Worm (Caenorhabditis elegans) whole organism, young adult: ENCODE measurements around the gene rpn-3.

ENCODE experiments used
- B0261.1 ChIP-seq: sonication (generic microtip); optimal IDR thresholded peaks from 2 replicates; lab custom pipeline; 2016; ENCODE audit warnings: mild to moderate bottlenecking, missing genetic modification characterization, moderate library complexity, missing compliant biosample characterization
- C06A6.2 ChIP-seq: fragments of 200-800 bp; sonication (Bioruptor generic); conservative IDR thresholded peaks from 2 replicates; pipeline ENCODE4 v1.3.6; 2022; ENCODE audit warnings: missing genetic modification characterization, missing compliant biosample characterization
- D2030.7 ChIP-seq: fragments of 200-800 bp; sonication (Bioruptor generic); IDR thresholded peaks from 2 replicates; pipeline ENCODE4 v1.3.6; 2022; ENCODE audit warnings: missing genetic modification reagents, missing genetic modification characterization, missing compliant biosample characterization
- F10E7.11 ChIP-seq: sonication (generic microtip); optimal IDR thresholded peaks from 2 replicates; lab custom pipeline; 2017; ENCODE audit warnings: mild to moderate bottlenecking, missing genetic modification characterization, moderate library complexity, missing compliant biosample characterization
- F22D6.2 ChIP-seq: sonication (generic microtip); optimal IDR thresholded peaks from 2 replicates; lab custom pipeline; 2016; ENCODE audit warnings: mild to moderate bottlenecking, missing genetic modification characterization, missing compliant biosample characterization
- F23B12.7 ChIP-seq: sonication (generic microtip); optimal IDR thresholded peaks from 2 replicates; lab custom pipeline; 2017; ENCODE audit warnings: missing genetic modification characterization, mild to moderate bottlenecking, missing compliant biosample characterization, antibody characterized with exemption, moderate library complexity; ENCODE audit not compliant: insufficient read depth
- F37B4.10 ChIP-seq: fragments of 200-800 bp; sonication (Bioruptor generic); IDR thresholded peaks from 2 replicates; pipeline ENCODE4 v1.3.6; 2022; ENCODE audit warnings: missing genetic modification characterization, missing compliant biosample characterization
- F39B2.1 ChIP-seq: fragments of 200-800 bp; sonication (Bioruptor generic); IDR thresholded peaks from 2 replicates; pipeline ENCODE4 v1.3.6; 2022; ENCODE audit warnings: missing genetic modification reagents, missing genetic modification characterization, missing compliant biosample characterization
- F55B11.4 ChIP-seq: sonication (generic microtip); optimal IDR thresholded peaks from 2 replicates; lab custom pipeline; 2016; ENCODE audit warnings: missing compliant biosample characterization, missing genetic modification characterization, borderline replicate concordance; ENCODE audit not compliant: insufficient read depth
- F57C9.4 ChIP-seq: sonication (generic microtip); optimal IDR thresholded peaks from 2 replicates; lab custom pipeline; 2017; ENCODE audit warnings: mild to moderate bottlenecking, missing genetic modification characterization, missing compliant biosample characterization
- K11D2.4 ChIP-seq: fragments of 200-800 bp; sonication (Bioruptor generic); IDR thresholded peaks from 2 replicates; pipeline ENCODE4 v1.3.6; 2022; ENCODE audit warnings: missing genetic modification reagents, missing genetic modification characterization, missing compliant biosample characterization
- Y67H2A.10 ChIP-seq: fragments of 200-800 bp; sonication (Bioruptor generic); conservative IDR thresholded peaks from 2 replicates; pipeline ENCODE4 v1.3.6; 2022; ENCODE audit warnings: missing genetic modification reagents, missing genetic modification characterization, missing compliant biosample characterization
- ZK185.1 ChIP-seq: sonication (generic microtip); optimal IDR thresholded peaks from 2 replicates; lab custom pipeline; 2016; ENCODE audit warnings: mild to moderate bottlenecking, missing genetic modification characterization, missing compliant biosample characterization; ENCODE audit not compliant: poor library complexity, severe bottlenecking
- aptf-3 ChIP-seq: fragments of 200-800 bp; sonication (Bioruptor generic); IDR thresholded peaks from 2 replicates; pipeline ENCODE4 v1.3.6; 2022; ENCODE audit warnings: missing genetic modification characterization, missing compliant biosample characterization
- atf-7 ChIP-seq: sonication (generic microtip); optimal IDR thresholded peaks from 2 replicates; lab custom pipeline; 2017; ENCODE audit warnings: mild to moderate bottlenecking, missing genetic modification characterization, missing compliant biosample characterization
- athp-1 ChIP-seq: sonication (generic microtip); optimal IDR thresholded peaks from 2 replicates; lab custom pipeline; 2017; ENCODE audit warnings: mild to moderate bottlenecking, missing genetic modification characterization, missing compliant biosample characterization
- attf-5 ChIP-seq: fragments of 200-800 bp; sonication (Bioruptor generic); optimal IDR thresholded peaks from 2 replicates; lab custom pipeline; 2018; ENCODE audit warnings: mild to moderate bottlenecking, missing genetic modification characterization, missing compliant biosample characterization
- cebp-1 ChIP-seq, 2 experiments: fragments of 200-800 bp in 1 of 2; sonication (Bioruptor generic) in 1 of 2; sonication (generic microtip) in 1 of 2; IDR thresholded peaks in 1 of 2; optimal IDR thresholded peaks in 1 of 2; 2 replicates each; pipeline versions ENCODE4 v1.3.6 to Lab custom; 2017 to 2022; ENCODE audit warnings: missing compliant biosample characterization in 2 of 2, missing genetic modification characterization in 2 of 2, mild to moderate bottlenecking in 1 of 2, missing genetic modification reagents in 1 of 2, moderate library complexity in 1 of 2
- ceh-58 ChIP-seq: fragments of 200-800 bp; sonication (Bioruptor generic); IDR thresholded peaks from 2 replicates; pipeline ENCODE4 v1.3.6; 2022; ENCODE audit warnings: missing genetic modification characterization, missing compliant biosample characterization
- chd-7 ChIP-seq: sonication (generic microtip); optimal IDR thresholded peaks from 2 replicates; lab custom pipeline; 2016; ENCODE audit warnings: mild to moderate bottlenecking, missing genetic modification characterization, moderate library complexity, missing compliant biosample characterization
- dox-1 ChIP-seq: fragments of 200-800 bp; sonication (Bioruptor generic); IDR thresholded peaks from 2 replicates; pipeline ENCODE4 v1.3.6; 2022; ENCODE audit warnings: missing genetic modification reagents, missing genetic modification characterization, missing compliant biosample characterization
- dpl-1 ChIP-seq: fragments of 150-350 bp; optimal IDR thresholded peaks from 2 replicates; lab custom pipeline; 2014; ENCODE audit warnings: missing biosample characterization, missing genetic modification reagents, missing genetic modification characterization
- egrh-3 ChIP-seq: fragments of 200-800 bp; sonication (Bioruptor generic); IDR thresholded peaks from 2 replicates; pipeline ENCODE4 v1.3.6; 2022; ENCODE audit warnings: missing genetic modification reagents, missing genetic modification characterization, missing compliant biosample characterization
- ekl-4 ChIP-seq: fragments of 200-800 bp; sonication (Bioruptor generic); IDR thresholded peaks from 2 replicates; pipeline ENCODE4 v1.3.6; 2022; ENCODE audit warnings: missing genetic modification reagents, missing genetic modification characterization, missing compliant biosample characterization
- hlh-12 ChIP-seq: sonication (generic microtip); optimal IDR thresholded peaks from 2 replicates; lab custom pipeline; 2016; ENCODE audit warnings: missing genetic modification characterization, missing compliant biosample characterization
- hsf-1 ChIP-seq: fragments of 200-800 bp; sonication (Bioruptor generic); IDR thresholded peaks from 2 replicates; pipeline ENCODE4 v1.3.6; 2022; ENCODE audit warnings: missing genetic modification reagents, missing genetic modification characterization, missing compliant biosample characterization
- lag-1 ChIP-seq: fragments of 200-800 bp; sonication (Bioruptor generic); IDR thresholded peaks from 2 replicates; pipeline ENCODE4 v1.3.6; 2022; ENCODE audit warnings: missing genetic modification reagents, missing genetic modification characterization, missing compliant biosample characterization
- let-607 ChIP-seq, 2 experiments: fragments of 200-800 bp in 1 of 2; sonication (Bioruptor generic) in 1 of 2; sonication (generic microtip) in 1 of 2; optimal IDR thresholded peaks; 2 replicates each; lab custom pipeline; 2016 to 2018; ENCODE audit warnings: mild to moderate bottlenecking in 2 of 2, missing compliant biosample characterization in 2 of 2, missing genetic modification characterization in 2 of 2, moderate library complexity in 2 of 2, missing genotype in 1 of 2
- lin-26 ChIP-seq: fragments of 200-800 bp; sonication (Bioruptor generic); IDR thresholded peaks from 2 replicates; pipeline ENCODE4 v1.3.6; 2022; ENCODE audit warnings: missing genetic modification reagents, missing genetic modification characterization, missing compliant biosample characterization
- madf-10 ChIP-seq: sonication (generic microtip); optimal IDR thresholded peaks from 2 replicates; lab custom pipeline; 2016; ENCODE audit warnings: mild to moderate bottlenecking, missing genetic modification characterization, missing compliant biosample characterization
- nfya-1 ChIP-seq: sonication (generic microtip); optimal IDR thresholded peaks from 2 replicates; lab custom pipeline; 2017; ENCODE audit warnings: antibody characterized with exemption, missing compliant biosample characterization, missing genetic modification characterization, borderline replicate concordance; ENCODE audit not compliant: insufficient read depth
- nhr-179 ChIP-seq: sonication (generic microtip); optimal IDR thresholded peaks from 2 replicates; lab custom pipeline; 2016; ENCODE audit warnings: mild to moderate bottlenecking, missing genetic modification characterization, missing compliant biosample characterization
- pbrm-1 ChIP-seq: fragments of 200-800 bp; sonication (Bioruptor generic); IDR thresholded peaks from 2 replicates; pipeline ENCODE4 v1.3.6; 2022; ENCODE audit warnings: missing genetic modification reagents, missing genetic modification characterization, missing compliant biosample characterization
- pha-4 ChIP-seq: fragments of 150-350 bp; sonication (generic microtip); optimal IDR thresholded peaks from 2 replicates; lab custom pipeline; 2014; ENCODE audit warnings: missing biosample characterization, missing genetic modification reagents, missing genetic modification characterization
- rec-8 ChIP-seq, 2 experiments: sonication (generic microtip); optimal IDR thresholded peaks; 2 replicates each; lab custom pipeline; 2016; ENCODE audit warnings: mild to moderate bottlenecking in 2 of 2, missing genetic modification characterization in 2 of 2, missing genetic modification reagents in 2 of 2, missing genotype in 2 of 2, missing biosample characterization in 1 of 2, missing compliant biosample characterization in 1 of 2, moderate library complexity in 1 of 2
- sea-2 ChIP-seq: fragments of 200-800 bp; sonication (Bioruptor generic); IDR thresholded peaks from 2 replicates; pipeline ENCODE4 v1.3.6; 2022; ENCODE audit warnings: missing genetic modification characterization, missing compliant biosample characterization
- snpc-1.1 ChIP-seq: sonication (generic microtip); optimal IDR thresholded peaks from 2 replicates; lab custom pipeline; 2017; ENCODE audit warnings: missing genetic modification characterization, mild to moderate bottlenecking, missing compliant biosample characterization, antibody characterized with exemption, moderate library complexity, missing genotype, missing genetic modification reagents; ENCODE audit not compliant: insufficient read depth
- tlf-1 ChIP-seq: fragments of 200-800 bp; sonication (Bioruptor generic); optimal IDR thresholded peaks from 2 replicates; lab custom pipeline; 2018; ENCODE audit warnings: mild to moderate bottlenecking, missing genetic modification characterization, missing compliant biosample characterization
- zfh-2 ChIP-seq: fragments of 200-800 bp; sonication (Bioruptor generic); conservative IDR thresholded peaks from 2 replicates; pipeline ENCODE4 v1.3.6; 2022; ENCODE audit warnings: missing genetic modification reagents, missing genetic modification characterization, missing compliant biosample characterization
- zim-3 ChIP-seq: sonication (generic microtip); optimal IDR thresholded peaks from 2 replicates; lab custom pipeline; 2017; ENCODE audit warnings: mild to moderate bottlenecking, missing genetic modification characterization, moderate library complexity, missing compliant biosample characterization
- ztf-28 ChIP-seq: fragments of 200-800 bp; sonication (Bioruptor generic); IDR thresholded peaks from 2 replicates; pipeline ENCODE4 v1.3.6; 2022; ENCODE audit warnings: missing genetic modification reagents, missing genetic modification characterization, missing compliant biosample characterization

rpn-3 gene

ce11 chrIII:8446940-8447403, at the start of gene rpn-3 (continued):
- TF ChIP-seq dpl-1: peak; percentile 64
- peak; percentile 65 for TF ChIP-seq cebp-1 (GFP tag; IDR thresholded peaks at IDR 0.05; lab: Robert Waterston, UW)
- TF ChIP-seq cebp-1 (tag; optimal IDR thresholded peaks at IDR 0.05; lab: Kevin White, UChicago): peak; percentile 77
- peak; percentile 93 for TF ChIP-seq pbrm-1 (GFP tag; lab: Robert Waterston, UW)
- TF ChIP-seq madf-10 (tag; lab: Kevin White, UChicago): peak; percentile 86
- TF ChIP-seq atf-7 (tag; lab: Kevin White, UChicago): peak; percentile 89
- TF ChIP-seq F39B2.1 (GFP tag; lab: Robert Waterston, UW): 0 out of 2 replicates have a peak, but pooled peaks have one; percentile 71
- peak in 1 of 2 experiments; percentile 92 for TF ChIP-seq let-607 (tag; optimal IDR thresholded peaks at IDR 0.05; lab: Kevin White, UChicago)
- TF ChIP-seq pha-4 (tag; lab: Kevin White, UChicago): peak; percentile 81
- peak; percentile 84 for TF ChIP-seq C06A6.2 (GFP tag; lab: Robert Waterston, UW)
- TF ChIP-seq aptf-3 (GFP tag; lab: Robert Waterston, UW): 0 out of 2 replicates have a peak, but pooled peaks have one; percentile 32
- peak; percentile 93 for TF ChIP-seq K11D2.4 (GFP tag; lab: Robert Waterston, UW)
- peak; percentile 96 for TF ChIP-seq tlf-1 (GFP tag; lab: Kevin White, UChicago)
- TF ChIP-seq lin-26 (GFP tag; lab: Robert Waterston, UW): no peak
- no peak for TF ChIP-seq F10E7.11
- peak; percentile 49 for TF ChIP-seq chd-7 (tag; lab: Kevin White, UChicago)
- TF ChIP-seq hsf-1: peak; percentile 100
- peak; percentile 89 for TF ChIP-seq ZK185.1
- no peak for TF ChIP-seq F37B4.10 (GFP tag; lab: Robert Waterston, UW)
- TF ChIP-seq zfh-2: no peak
- TF ChIP-seq sea-2 (GFP tag; lab: Robert Waterston, UW): no peak
- TF ChIP-seq Y67H2A.10 (GFP tag; lab: Robert Waterston, UW): peak; percentile 87
- no peak for TF ChIP-seq nfya-1 (tag; lab: Kevin White, UChicago)
- peak; percentile 79 for TF ChIP-seq athp-1 (tag; lab: Kevin White, UChicago)
- TF ChIP-seq rec-8 (tag; optimal IDR thresholded peaks at IDR 0.05; lab: Kevin White, UChicago): peak in 1 of 2 experiments; percentile 26
- TF ChIP-seq lag-1 (GFP tag; lab: Robert Waterston, UW): no peak
- peak; percentile 84 for TF ChIP-seq dox-1
- no peak for TF ChIP-seq F57C9.4 (tag; lab: Kevin White, UChicago)
- TF ChIP-seq nhr-179 (tag; lab: Kevin White, UChicago): no peak
- TF ChIP-seq F22D6.2: peak; percentile 85

ce11 chrIII:8398411-8398810, 48.7 kb upstream of the rpn-3 start, which contains the start of gene ZK353.2:
ZK353.2 (plus strand) TSS chrIII:8398711.
- TF ChIP-seq sea-2 (GFP tag; lab: Robert Waterston, UW) (no peak), attf-5 (GFP tag; lab: Kevin White, UChicago) (no peak), nfya-1 (tag; lab: Kevin White, UChicago) (no peak), F23B12.7 (no peak), hlh-12 (no peak), lag-1 (GFP tag; lab: Robert Waterston, UW) (no peak), ceh-58 (GFP tag; lab: Robert Waterston, UW) (no peak), ekl-4 (GFP tag; lab: Robert Waterston, UW) (no peak), ZK185.1 (no peak), D2030.7 (no peak), zim-3 (no peak), snpc-1.1 (no peak), F55B11.4 (tag; lab: Kevin White, UChicago) (no peak), ztf-28 (GFP tag; lab: Robert Waterston, UW) (no peak), B0261.1 (tag; lab: Kevin White, UChicago) (no peak), egrh-3 (GFP tag; lab: Robert Waterston, UW) (no peak)
